Fruit fly (Drosophila melanogaster): Measurements from ENCODE around the gene CG32085.
A peak's percentile ranks its signal among the peaks of the same experiment; 100 is the strongest.

- no peak for TF ChIP-seq CG34367 (tag; optimal IDR thresholded peaks at IDR 0.05)
- TF ChIP-seq CG8159 (tag; optimal IDR thresholded peaks at IDR 0.05) = no peak
- no peak for TF ChIP-seq Ets98B (GFP tag; IDR thresholded peaks at IDR 0.05)
- no peak for TF ChIP-seq EcR (GFP tag; optimal IDR thresholded peaks at IDR 0.05)
- TF ChIP-seq Pif1B (GFP tag; optimal IDR thresholded peaks at IDR 0.05) = no peak
- TF ChIP-seq CG15710 (tag; optimal IDR thresholded peaks at IDR 0.05) = peak; percentile 9
- no peak for TF ChIP-seq CG12605 (GFP tag; IDR thresholded peaks at IDR 0.05)
- no peak for TF ChIP-seq CG4496 (GFP tag; IDR thresholded peaks at IDR 0.05)
- TF ChIP-seq CG13204 (GFP tag; optimal IDR thresholded peaks at IDR 0.05) = no peak
Measured at dm6 chr3L:11609153-11609809, 70.9 kb downstream of the CG32085 start, which contains the start of gene Duba.

Data from whole organism, pupa.